Worm (Caenorhabditis elegans) whole organism, young adult: ENCODE measurements around the gene asns-2.

Source experiments
- B0019.2 ChIP-seq: fragments of 200-800 bp; sonication (Bioruptor generic); conservative IDR thresholded peaks from 2 replicates; pipeline ENCODE4 v1.3.6; 2022; ENCODE audit warnings: missing genetic modification reagents, missing genetic modification characterization, missing compliant biosample characterization
- D2030.7 ChIP-seq: fragments of 200-800 bp; sonication (Bioruptor generic); IDR thresholded peaks from 2 replicates; pipeline ENCODE4 v1.3.6; 2022; ENCODE audit warnings: missing genetic modification reagents, missing genetic modification characterization, missing compliant biosample characterization
- F23B12.7 ChIP-seq: sonication (generic microtip); optimal IDR thresholded peaks from 2 replicates; lab custom pipeline; 2017; ENCODE audit warnings: missing genetic modification characterization, mild to moderate bottlenecking, missing compliant biosample characterization, antibody characterized with exemption, moderate library complexity; ENCODE audit not compliant: insufficient read depth
- F49E8.2 ChIP-seq: sonication (generic microtip); optimal IDR thresholded peaks from 3 replicates; lab custom pipeline; 2017; ENCODE audit warnings: missing genetic modification characterization, mild to moderate bottlenecking, missing compliant biosample characterization, antibody characterized with exemption, moderate library complexity; ENCODE audit not compliant: insufficient read depth
- F52B5.7 ChIP-seq: sonication (generic microtip); optimal IDR thresholded peaks from 2 replicates; lab custom pipeline; 2016; ENCODE audit warnings: mild to moderate bottlenecking, missing genetic modification characterization, missing compliant biosample characterization
- F57C9.4 ChIP-seq: sonication (generic microtip); optimal IDR thresholded peaks from 2 replicates; lab custom pipeline; 2017; ENCODE audit warnings: mild to moderate bottlenecking, missing genetic modification characterization, missing compliant biosample characterization
- T07F8.4 ChIP-seq: sonication (generic microtip); optimal IDR thresholded peaks from 2 replicates; lab custom pipeline; 2016; ENCODE audit warnings: mild to moderate bottlenecking, missing genetic modification characterization, moderate library complexity, missing compliant biosample characterization
- ama-1 ChIP-seq, 3 experiments: fragments of 150-350 bp in 1 of 3; sonication (generic microtip) in 2 of 3; optimal IDR thresholded peaks; 2 replicates each; lab custom pipeline; 2014 to 2018; ENCODE audit warnings: missing biosample characterization in 2 of 3, missing genetic modification characterization in 2 of 3, missing genetic modification reagents in 2 of 3
- attf-3 ChIP-seq: fragments of 200-800 bp; sonication (Bioruptor generic); conservative IDR thresholded peaks from 2 replicates; pipeline ENCODE4 v1.3.6; 2022; ENCODE audit warnings: missing genetic modification reagents, missing genetic modification characterization, missing compliant biosample characterization
- attf-6 ChIP-seq: fragments of 200-800 bp; sonication (Bioruptor generic); IDR thresholded peaks from 2 replicates; pipeline ENCODE4 v1.3.6; 2022; ENCODE audit warnings: missing genetic modification reagents, missing genetic modification characterization, missing compliant biosample characterization
- cebp-1 ChIP-seq, 2 experiments: fragments of 200-800 bp in 1 of 2; sonication (Bioruptor generic) in 1 of 2; sonication (generic microtip) in 1 of 2; IDR thresholded peaks in 1 of 2; optimal IDR thresholded peaks in 1 of 2; 2 replicates each; pipeline versions ENCODE4 v1.3.6 to Lab custom; 2017 to 2022; ENCODE audit warnings: missing compliant biosample characterization in 2 of 2, missing genetic modification characterization in 2 of 2, mild to moderate bottlenecking in 1 of 2, missing genetic modification reagents in 1 of 2, moderate library complexity in 1 of 2
- chd-7 ChIP-seq: sonication (generic microtip); optimal IDR thresholded peaks from 2 replicates; lab custom pipeline; 2016; ENCODE audit warnings: mild to moderate bottlenecking, missing genetic modification characterization, moderate library complexity, missing compliant biosample characterization
- die-1 ChIP-seq: sonication (generic microtip); optimal IDR thresholded peaks from 2 replicates; lab custom pipeline; 2016; ENCODE audit warnings: missing genotype, mild to moderate bottlenecking, missing genetic modification characterization, missing compliant biosample characterization
- hmg-20 ChIP-seq: fragments of 200-800 bp; sonication (Bioruptor generic); IDR thresholded peaks from 2 replicates; pipeline ENCODE4 v1.3.6; 2022; ENCODE audit warnings: missing genetic modification reagents, missing genetic modification characterization, missing compliant biosample characterization
- hrde-1 ChIP-seq: sonication (generic microtip); optimal IDR thresholded peaks from 2 replicates; lab custom pipeline; 2016; ENCODE audit warnings: missing genetic modification characterization, mild to moderate bottlenecking, missing compliant biosample characterization, moderate library complexity, missing genotype, missing genetic modification reagents, borderline replicate concordance
- let-607 ChIP-seq, 2 experiments: fragments of 200-800 bp in 1 of 2; sonication (Bioruptor generic) in 1 of 2; sonication (generic microtip) in 1 of 2; optimal IDR thresholded peaks; 2 replicates each; lab custom pipeline; 2016 to 2018; ENCODE audit warnings: mild to moderate bottlenecking in 2 of 2, missing compliant biosample characterization in 2 of 2, missing genetic modification characterization in 2 of 2, moderate library complexity in 2 of 2, missing genotype in 1 of 2
- lin-35 ChIP-seq, 3 experiments: fragments of 150-350 bp in 2 of 3; sonication (generic microtip) in 1 of 3; optimal IDR thresholded peaks; 2 replicates each; lab custom pipeline; 2014 to 2018; ENCODE audit warnings: missing biosample characterization in 3 of 3, missing genetic modification characterization in 3 of 3, missing genetic modification reagents in 3 of 3
- lin-40 ChIP-seq: sonication (generic microtip); optimal IDR thresholded peaks from 2 replicates; lab custom pipeline; 2016; ENCODE audit warnings: missing genetic modification characterization, mild to moderate bottlenecking, missing compliant biosample characterization, missing genotype, missing genetic modification reagents
- lir-1 ChIP-seq: fragments of 200-800 bp; sonication (Bioruptor generic); conservative IDR thresholded peaks from 2 replicates; pipeline ENCODE4 v1.3.6; 2022; ENCODE audit warnings: missing genetic modification reagents, missing genetic modification characterization, missing compliant biosample characterization
- lsy-27 ChIP-seq: sonication (generic microtip); optimal IDR thresholded peaks from 2 replicates; lab custom pipeline; 2017; ENCODE audit warnings: missing genetic modification characterization, mild to moderate bottlenecking, missing compliant biosample characterization, antibody characterized with exemption, missing genotype, borderline replicate concordance; ENCODE audit not compliant: insufficient read depth
- madf-3 ChIP-seq: fragments of 200-800 bp; sonication (Bioruptor generic); IDR thresholded peaks from 2 replicates; pipeline ENCODE4 v1.3.6; 2022; ENCODE audit warnings: missing genetic modification reagents, missing genetic modification characterization, missing compliant biosample characterization
- mel-28 ChIP-seq: sonication (generic microtip); optimal IDR thresholded peaks from 2 replicates; lab custom pipeline; 2016; ENCODE audit warnings: borderline replicate concordance, mild to moderate bottlenecking, missing genetic modification characterization, missing compliant biosample characterization
- mxl-1 ChIP-seq: sonication (generic microtip); optimal IDR thresholded peaks from 2 replicates; lab custom pipeline; 2016; ENCODE audit warnings: missing genetic modification characterization, missing compliant biosample characterization
- nhr-120 ChIP-seq: fragments of 200-800 bp; sonication (Bioruptor generic); IDR thresholded peaks from 2 replicates; pipeline ENCODE4 v1.3.6; 2022; ENCODE audit warnings: missing genetic modification characterization, missing compliant biosample characterization
- nhr-27 ChIP-seq: fragments of 200-800 bp; sonication (Bioruptor generic); optimal IDR thresholded peaks from 2 replicates; lab custom pipeline; 2018; ENCODE audit warnings: mild to moderate bottlenecking, missing genetic modification characterization, moderate library complexity, missing compliant biosample characterization
- nhr-80 ChIP-seq: sonication (generic microtip); optimal IDR thresholded peaks from 2 replicates; lab custom pipeline; 2016; ENCODE audit warnings: missing genetic modification characterization, missing compliant biosample characterization
- pbrm-1 ChIP-seq: fragments of 200-800 bp; sonication (Bioruptor generic); IDR thresholded peaks from 2 replicates; pipeline ENCODE4 v1.3.6; 2022; ENCODE audit warnings: missing genetic modification reagents, missing genetic modification characterization, missing compliant biosample characterization
- rec-8 ChIP-seq, 2 experiments: sonication (generic microtip); optimal IDR thresholded peaks; 2 replicates each; lab custom pipeline; 2016; ENCODE audit warnings: mild to moderate bottlenecking in 2 of 2, missing genetic modification characterization in 2 of 2, missing genetic modification reagents in 2 of 2, missing genotype in 2 of 2, missing biosample characterization in 1 of 2, missing compliant biosample characterization in 1 of 2, moderate library complexity in 1 of 2
- rpc-1 ChIP-seq, 2 experiments: fragments of 150-350 bp in 1 of 2; sonication (generic microtip) in 1 of 2; optimal IDR thresholded peaks; 2 replicates each; lab custom pipeline; 2014 to 2018; ENCODE audit warnings: missing biosample characterization in 1 of 2, missing genetic modification characterization in 1 of 2, missing genetic modification reagents in 1 of 2, missing genotype in 1 of 2
- snpc-1.1 ChIP-seq: sonication (generic microtip); optimal IDR thresholded peaks from 2 replicates; lab custom pipeline; 2017; ENCODE audit warnings: missing genetic modification characterization, mild to moderate bottlenecking, missing compliant biosample characterization, antibody characterized with exemption, moderate library complexity, missing genotype, missing genetic modification reagents; ENCODE audit not compliant: insufficient read depth
- snpc-3.4 ChIP-seq: sonication (generic microtip); optimal IDR thresholded peaks from 2 replicates; lab custom pipeline; 2017; ENCODE audit warnings: missing genetic modification characterization, mild to moderate bottlenecking, missing compliant biosample characterization, antibody characterized with exemption, moderate library complexity, missing genotype, missing genetic modification reagents
- tbx-9 ChIP-seq: sonication (generic microtip); optimal IDR thresholded peaks from 2 replicates; lab custom pipeline; 2016; ENCODE audit warnings: borderline replicate concordance, missing genetic modification characterization, inconsistent platforms, missing compliant biosample characterization
- tlf-1 ChIP-seq: fragments of 200-800 bp; sonication (Bioruptor generic); optimal IDR thresholded peaks from 2 replicates; lab custom pipeline; 2018; ENCODE audit warnings: mild to moderate bottlenecking, missing genetic modification characterization, missing compliant biosample characterization
- unc-62 ChIP-seq: fragments of 150-350 bp; optimal IDR thresholded peaks from 2 replicates; lab custom pipeline; 2014; ENCODE audit warnings: missing biosample characterization, missing genetic modification reagents, missing genetic modification characterization
- ztf-22 ChIP-seq: fragments of 200-800 bp; sonication (Bioruptor generic); optimal IDR thresholded peaks from 2 replicates; lab custom pipeline; 2018; ENCODE audit warnings: mild to moderate bottlenecking, missing genetic modification characterization, moderate library complexity, missing compliant biosample characterization
- ztf-3 ChIP-seq: fragments of 200-800 bp; sonication (Bioruptor generic); optimal IDR thresholded peaks from 2 replicates; lab custom pipeline; 2018; ENCODE audit warnings: mild to moderate bottlenecking, missing genetic modification characterization, missing compliant biosample characterization

Gene asns-2

ce11 chrX:8713754-8714295, 36.9 kb downstream of the asns-2 start, which contains the start of gene F53A9.6:
F53A9.6 (minus strand) TSS chrX:8713804.
- no peak for TF ChIP-seq tlf-1 (GFP tag; lab: Kevin White, UChicago)
- TF ChIP-seq nhr-80 (tag; lab: Kevin White, UChicago), result peak; percentile 4
- no peak for TF ChIP-seq D2030.7
- no peak for TF ChIP-seq F52B5.7
- TF ChIP-seq lin-35 (GFP tag; optimal IDR thresholded peaks at IDR 0.05; lab: Kevin White, UChicago), result no peak
- no peak for TF ChIP-seq ztf-3 (GFP tag; lab: Kevin White, UChicago)

- TF ChIP-seq cebp-1 (GFP tag; IDR thresholded peaks at IDR 0.05; lab: Robert Waterston, UW), result no peak
- TF ChIP-seq cebp-1 (tag; optimal IDR thresholded peaks at IDR 0.05; lab: Kevin White, UChicago), result peak; percentile 25
- TF ChIP-seq lsy-27, result no peak
- peak; percentile 72 for TF ChIP-seq nhr-80 (tag; lab: Kevin White, UChicago)
- TF ChIP-seq snpc-1.1 (tag; lab: Kevin White, UChicago), result no peak
- TF ChIP-seq unc-62 (GFP tag; lab: Kevin White, UChicago), result peak; percentile 11
- TF ChIP-seq, all 124 proteins: peak for 3
Observed at ce11 chrX:8712662-8713061, 38.1 kb downstream of the asns-2 start.

- TF ChIP-seq unc-62 (GFP tag; lab: Kevin White, UChicago) (peak; percentile 72), B0019.2 (no peak)
Observed at ce11 chrX:8711141-8711645, 39.5 kb downstream of the asns-2 start, which contains the start of gene F53A9.1. F53A9.1 (plus strand) TSS chrX:8711595.

- TF ChIP-seq lin-35 (GFP tag; optimal IDR thresholded peaks at IDR 0.05; lab: Kevin White, UChicago), result no peak
- no peak for TF ChIP-seq tbx-9 (tag; lab: Kevin White, UChicago)
- no peak for TF ChIP-seq attf-3 (GFP tag; lab: Robert Waterston, UW)
- no peak for TF ChIP-seq F57C9.4 (tag; lab: Kevin White, UChicago)
- TF ChIP-seq lsy-27, result no peak
- TF ChIP-seq lin-40, result no peak
- TF ChIP-seq mel-28 (tag; lab: Kevin White, UChicago), result no peak
- TF ChIP-seq hmg-20 (GFP tag; lab: Robert Waterston, UW), result no peak
- no peak for TF ChIP-seq ztf-22 (GFP tag; lab: Kevin White, UChicago)
- TF ChIP-seq mxl-1 (tag; lab: Kevin White, UChicago), result no peak
- TF ChIP-seq ama-1 (optimal IDR thresholded peaks at IDR 0.05; lab: Kevin White, UChicago), result no peak
- no peak for TF ChIP-seq ama-1 (GFP tag; optimal IDR thresholded peaks at IDR 0.05; lab: Kevin White, UChicago)
- no peak for TF ChIP-seq attf-6 (GFP tag; lab: Robert Waterston, UW)
- no peak for TF ChIP-seq madf-3 (GFP tag; lab: Robert Waterston, UW)
- TF ChIP-seq T07F8.4 (tag; lab: Kevin White, UChicago), result no peak
Observed at ce11 chrX:8709424-8709823, 41.3 kb downstream of the asns-2 start, which contains the start of gene kreg-1. kreg-1 (plus strand) TSS chrX:8709764.

- TF ChIP-seq F23B12.7 (tag; lab: Kevin White, UChicago) (no peak), nhr-120 (no peak), rpc-1 (optimal IDR thresholded peaks at IDR 0.05; lab: Kevin White, UChicago) (no peak), rpc-1 (tag; optimal IDR thresholded peaks at IDR 0.05; lab: Kevin White, UChicago) (no peak), die-1 (tag; lab: Kevin White, UChicago) (no peak), pbrm-1 (GFP tag; lab: Robert Waterston, UW) (no peak), hrde-1 (tag; lab: Kevin White, UChicago) (no peak), nhr-27 (tag; lab: Kevin White, UChicago) (no peak), lsy-27 (no peak), snpc-3.4 (tag; lab: Kevin White, UChicago) (no peak), rec-8 (tag; optimal IDR thresholded peaks at IDR 0.05; lab: Kevin White, UChicago) (no peak), D2030.7 (no peak), chd-7 (tag; lab: Kevin White, UChicago) (no peak), tbx-9 (tag; lab: Kevin White, UChicago) (no peak), F49E8.2 (tag; lab: Kevin White, UChicago) (no peak), let-607 (tag; optimal IDR thresholded peaks at IDR 0.05; lab: Kevin White, UChicago) (no peak), ama-1 (optimal IDR thresholded peaks at IDR 0.05; lab: Kevin White, UChicago) (no peak), ama-1 (GFP tag; optimal IDR thresholded peaks at IDR 0.05; lab: Kevin White, UChicago) (no peak), lir-1 (GFP tag; lab: Robert Waterston, UW) (no peak)
Observed at ce11 chrX:8708053-8708452, 42.7 kb downstream of the asns-2 start, which contains the start of gene F53A9.3. F53A9.3 (plus strand) TSS chrX:8708353.
